Fruit fly (Drosophila melanogaster) whole organism, prepupa: ENCODE data around the gene Hf.

ENCODE experiments used
- Blimp-1 ChIP-seq: fragments of 200-800 bp; sonication (Bioruptor generic); optimal IDR thresholded peaks from 3 replicates; lab custom pipeline; 2017; ENCODE audit warnings: missing biosample characterization, missing genetic modification characterization, mild to moderate bottlenecking, moderate library complexity, missing genetic modification reagents
- CG10631 ChIP-seq: fragments of 200-800 bp; sonication (Bioruptor generic); optimal IDR thresholded peaks from 2 replicates; lab custom pipeline; 2016; ENCODE audit warnings: missing biosample characterization, missing genetic modification characterization
- CG11294 ChIP-seq: fragments of 200-800 bp; sonication (Bioruptor generic); IDR thresholded peaks from 2 replicates; pipeline ENCODE4 v1.3.6; 2022; ENCODE audit warnings: missing biosample characterization, missing genetic modification characterization
- CG11762 ChIP-seq: fragments of 200-800 bp; sonication (Bioruptor generic); optimal IDR thresholded peaks from 3 replicates; lab custom pipeline; 2016; ENCODE audit warnings: missing biosample characterization, missing genetic modification characterization; ENCODE audit not compliant: insufficient read depth
- CG31627 ChIP-seq: fragments of 200-800 bp; sonication (Bioruptor generic); optimal IDR thresholded peaks from 3 replicates; lab custom pipeline; 2016; ENCODE audit warnings: missing biosample characterization, missing genetic modification characterization
- CG32006 ChIP-seq: fragments of 200-800 bp; sonication (Bioruptor generic); optimal IDR thresholded peaks from 3 replicates; lab custom pipeline; 2017; ENCODE audit warnings: missing biosample characterization, mild to moderate bottlenecking, missing genetic modification characterization
- CG3919 ChIP-seq: fragments of 200-800 bp; sonication (Bioruptor generic); optimal IDR thresholded peaks from 3 replicates; lab custom pipeline; 2016; ENCODE audit warnings: missing biosample characterization, missing genetic modification characterization
- CG6854 ChIP-seq: fragments of 200-800 bp; sonication (Bioruptor generic); optimal IDR thresholded peaks from 2 replicates; lab custom pipeline; 2017; ENCODE audit warnings: missing biosample characterization, mild to moderate bottlenecking, missing genetic modification characterization
- CG8119 ChIP-seq: fragments of 200-800 bp; sonication (Bioruptor generic); IDR thresholded peaks from 3 replicates; pipeline ENCODE4 v1.3.6; 2022; ENCODE audit warnings: missing biosample characterization, missing genetic modification characterization
- CG8632 ChIP-seq: fragments of 200-800 bp; sonication (Bioruptor generic); optimal IDR thresholded peaks from 3 replicates; lab custom pipeline; 2016; ENCODE audit warnings: missing biosample characterization, missing genetic modification characterization
- CG9139 ChIP-seq: fragments of 200-800 bp; sonication (Bioruptor generic); optimal IDR thresholded peaks from 3 replicates; lab custom pipeline; 2017; ENCODE audit warnings: missing biosample characterization, mild to moderate bottlenecking, missing genetic modification characterization
- Eip78C ChIP-seq: fragments of 200-800 bp; sonication (Bioruptor generic); peaks from one replicate; lab custom pipeline; 2016; ENCODE audit warnings: missing biosample characterization, missing genetic modification characterization
- Eip93F ChIP-seq: fragments of 200-800 bp; sonication (Bioruptor generic); optimal IDR thresholded peaks from 2 replicates; lab custom pipeline; 2016; ENCODE audit warnings: missing biosample characterization, mild to moderate bottlenecking, missing genetic modification characterization
- Ets21C ChIP-seq: fragments of 200-800 bp; sonication (Bioruptor generic); optimal IDR thresholded peaks from 3 replicates; lab custom pipeline; 2016; ENCODE audit warnings: missing biosample characterization, missing genetic modification characterization
- Hr38 ChIP-seq: sonication (Bioruptor generic); optimal IDR thresholded peaks from 2 replicates; lab custom pipeline; 2016; ENCODE audit warnings: missing biosample characterization, missing genetic modification characterization
- Hr4 ChIP-seq: fragments of 200-800 bp; sonication (Bioruptor generic); optimal IDR thresholded peaks from 3 replicates; lab custom pipeline; 2016; ENCODE audit warnings: missing biosample characterization, missing genetic modification characterization
- Lpt ChIP-seq: fragments of 200-800 bp; sonication (Bioruptor generic); optimal IDR thresholded peaks from 3 replicates; lab custom pipeline; 2016; ENCODE audit warnings: missing biosample characterization, missing genetic modification characterization
- OdsH ChIP-seq: fragments of 200-800 bp; sonication (Bioruptor generic); optimal IDR thresholded peaks from 3 replicates; lab custom pipeline; 2016; ENCODE audit warnings: missing biosample characterization, missing genetic modification characterization
- acj6 ChIP-seq: fragments of 200-800 bp; sonication (Bioruptor generic); optimal IDR thresholded peaks from 3 replicates; lab custom pipeline; 2016; ENCODE audit warnings: missing biosample characterization, missing genetic modification characterization
- dsx ChIP-seq: fragments of 200-800 bp; optimal IDR thresholded peaks from 3 replicates; lab custom pipeline; 2019; ENCODE audit warnings: missing biosample characterization, mild to moderate bottlenecking, missing genetic modification characterization, moderate library complexity; ENCODE audit not compliant: poor library complexity, severe bottlenecking
- esn ChIP-seq: fragments of 200-800 bp; sonication (Bioruptor generic); optimal IDR thresholded peaks from 2 replicates; lab custom pipeline; 2016; ENCODE audit warnings: missing biosample characterization, mild to moderate bottlenecking, missing genetic modification characterization, moderate library complexity
- fd59A ChIP-seq: fragments of 200-800 bp; sonication (Bioruptor generic); optimal IDR thresholded peaks from 2 replicates; lab custom pipeline; 2017; ENCODE audit warnings: missing biosample characterization, mild to moderate bottlenecking, missing genetic modification characterization, missing genetic modification reagents
- fd85E ChIP-seq: fragments of 200-800 bp; sonication (Bioruptor generic); optimal IDR thresholded peaks from 3 replicates; lab custom pipeline; 2016; ENCODE audit warnings: missing biosample characterization, missing genetic modification characterization
- fkh ChIP-seq: fragments of 200-800 bp; sonication (Bioruptor generic); optimal IDR thresholded peaks from 3 replicates; lab custom pipeline; 2017; ENCODE audit warnings: missing biosample characterization, mild to moderate bottlenecking, missing genetic modification characterization, moderate library complexity
- pdm3 ChIP-seq: fragments of 200-800 bp; sonication (Bioruptor generic); optimal IDR thresholded peaks from 3 replicates; lab custom pipeline; 2016; ENCODE audit warnings: missing biosample characterization, missing genetic modification characterization
- salr ChIP-seq, 2 experiments: fragments of 200-800 bp; sonication (Bioruptor generic); optimal IDR thresholded peaks; 3 replicates each; lab custom pipeline; 2016 to 2018; ENCODE audit warnings: missing biosample characterization in 2 of 2, missing genetic modification characterization in 2 of 2, mild to moderate bottlenecking in 1 of 2
- ss ChIP-seq, 2 experiments: fragments of 200-800 bp; sonication (Bioruptor generic); optimal IDR thresholded peaks; 2 replicates in 1 of 2; 3 replicates in 1 of 2; lab custom pipeline; 2017 to 2018; ENCODE audit warnings: mild to moderate bottlenecking in 2 of 2, missing biosample characterization in 2 of 2, missing genetic modification characterization in 2 of 2, moderate library complexity in 1 of 2
- svp ChIP-seq: fragments of 200-800 bp; sonication (Bioruptor generic); peaks from one replicate; lab custom pipeline; 2016; ENCODE audit warnings: missing biosample characterization, missing genetic modification characterization
- topi ChIP-seq: fragments of 200-800 bp; sonication (Bioruptor generic); optimal IDR thresholded peaks from 3 replicates; lab custom pipeline; 2016; ENCODE audit warnings: missing biosample characterization, missing genetic modification characterization
- vri ChIP-seq: fragments of 200-800 bp; sonication (Bioruptor generic); optimal IDR thresholded peaks from 3 replicates; lab custom pipeline; 2016; ENCODE audit warnings: missing biosample characterization, mild to moderate bottlenecking, missing genetic modification characterization

Gene Hf

DNA sequence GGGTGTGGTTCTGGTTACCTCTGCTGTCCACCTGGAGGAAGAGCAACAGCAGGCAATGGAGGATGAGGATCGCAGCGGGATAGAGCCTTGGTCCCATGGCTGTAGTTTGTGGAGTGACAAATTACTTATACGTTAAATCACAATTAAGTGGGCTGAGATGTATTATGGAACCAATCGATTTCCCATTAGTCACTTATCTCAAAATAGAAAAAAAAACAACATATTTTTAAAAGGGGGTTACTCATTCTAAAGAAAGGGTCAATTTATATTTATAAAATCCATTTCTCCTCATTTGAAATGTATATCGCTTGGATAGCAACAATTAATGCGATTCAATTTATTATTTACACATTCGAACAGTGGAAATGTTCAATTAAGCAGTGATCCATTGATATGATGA, 6.6 kb downstream of the Hf start, which contains the start of gene CG34051:
Gene CG34051, minus strand, starts transcription at position 101 of the 400 bp plus-strand sequence.
- TF ChIP-seq CG9139: no peak
- no peak for TF ChIP-seq CG32006 (GFP tag; lab: Kevin White, UChicago)
- TF ChIP-seq fd59A (GFP tag; lab: Kevin White, UChicago): no peak
- no peak for TF ChIP-seq salr (GFP tag; optimal IDR thresholded peaks at IDR 0.05; lab: Kevin White, UChicago)
- no peak for TF ChIP-seq CG8119

DNA sequence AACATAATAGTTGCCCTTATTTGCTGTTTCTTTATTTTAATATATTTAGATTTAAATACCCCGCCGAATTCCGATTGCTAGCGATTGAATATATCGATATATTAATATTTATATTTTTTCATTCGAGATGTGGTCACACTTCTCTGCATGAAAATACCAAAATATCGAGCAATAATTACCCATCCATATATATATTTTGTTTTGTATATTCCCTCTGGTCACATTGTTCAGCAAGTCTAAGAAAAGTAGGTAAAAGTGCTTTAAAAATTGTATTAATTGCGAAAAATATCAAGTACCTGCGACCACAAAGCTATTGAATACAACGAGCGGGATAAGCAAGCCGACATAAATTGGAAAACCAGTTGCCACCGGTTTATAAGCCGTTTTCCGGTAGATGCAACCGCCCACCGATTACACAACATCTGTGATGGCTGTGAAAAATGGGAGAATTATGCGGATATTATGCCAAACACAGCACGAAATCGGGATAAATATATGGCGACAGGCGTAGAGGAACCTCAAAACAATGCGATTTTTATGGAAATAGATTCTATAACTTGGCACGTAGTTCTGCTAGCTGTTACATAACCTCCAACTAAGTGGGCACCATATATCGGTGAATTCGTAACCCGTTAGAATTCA, 8.8 kb downstream of the Hf start, which contains the start of gene COX4:
Gene COX4, plus strand, starts transcription at position 194 of the 642 bp plus-strand sequence.
- TF ChIP-seq Ets21C (GFP tag; lab: Kevin White, UChicago): no peak
- TF ChIP-seq CG6854 (GFP tag; lab: Kevin White, UChicago): peak; percentile 29
- TF ChIP-seq vri (GFP tag; lab: Kevin White, UChicago): peak; percentile 58
- TF ChIP-seq, all 60 proteins: peak for 2

DNA sequence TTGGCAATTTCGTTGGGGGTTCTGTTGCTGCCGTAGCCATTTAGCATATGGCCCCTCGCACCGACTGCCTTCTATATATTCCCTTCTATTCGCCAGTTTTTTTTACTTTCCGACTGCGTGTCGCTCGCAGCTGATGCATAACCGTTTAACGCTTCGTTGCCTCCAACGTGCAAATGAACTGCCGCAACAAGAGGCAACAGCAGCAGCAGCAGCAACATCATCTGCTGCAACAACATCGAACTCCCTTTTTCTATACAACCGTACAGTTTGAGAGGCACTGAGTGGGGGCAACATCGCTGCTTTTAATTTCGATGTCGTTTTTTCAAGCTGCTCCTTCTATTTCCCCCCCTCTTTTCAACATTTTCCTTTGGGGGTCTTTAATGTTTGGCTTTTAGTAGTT, 15.3 kb downstream of the Hf start:
- TF ChIP-seq CG11294 (GFP tag; lab: Robert Waterston, UW) (no peak), svp (GFP tag; lab: Kevin White, UChicago) (peak; percentile 24), ss (GFP tag; optimal IDR thresholded peaks at IDR 0.05; lab: Kevin White, UChicago) (peak in 1 of 2 experiments; percentile 35), CG3919 (peak; percentile 52), CG6854 (GFP tag; lab: Kevin White, UChicago) (no peak)

DNA sequence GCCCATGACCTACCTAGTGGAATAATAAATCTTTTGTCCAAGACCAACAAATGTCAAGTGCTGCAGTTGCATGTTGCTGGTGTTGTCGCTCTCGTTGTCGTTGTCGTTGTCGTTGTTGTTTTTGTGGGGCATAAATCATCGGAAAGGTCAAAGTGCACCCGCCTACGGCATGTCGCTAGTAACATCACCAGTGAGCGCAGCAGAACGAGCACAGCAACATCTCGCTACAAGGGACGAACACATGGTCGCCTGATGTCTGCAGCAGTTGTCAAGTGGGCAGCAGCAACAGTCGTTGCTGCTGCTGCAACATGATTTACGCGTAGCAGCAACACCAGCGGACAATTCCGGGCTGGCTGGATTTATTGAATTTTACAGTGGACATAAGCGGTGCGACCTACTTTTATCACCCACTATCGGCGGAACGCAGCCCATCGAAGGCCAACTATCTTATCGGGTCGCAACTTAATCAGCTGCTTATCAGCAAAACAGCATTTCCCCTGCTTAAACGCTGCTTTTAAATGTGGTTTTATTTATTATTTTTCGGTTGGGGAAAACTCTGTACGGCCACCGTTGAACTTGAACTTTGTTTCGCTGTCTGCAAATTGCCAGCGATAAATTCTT, 15.8 kb downstream of the Hf start:
- peak; percentile 3 for TF ChIP-seq CG3919
- no peak for TF ChIP-seq CG31627 (GFP tag; lab: Kevin White, UChicago)
- peak; percentile 39 for TF ChIP-seq Eip78C (GFP tag; lab: Kevin White, UChicago)

DNA sequence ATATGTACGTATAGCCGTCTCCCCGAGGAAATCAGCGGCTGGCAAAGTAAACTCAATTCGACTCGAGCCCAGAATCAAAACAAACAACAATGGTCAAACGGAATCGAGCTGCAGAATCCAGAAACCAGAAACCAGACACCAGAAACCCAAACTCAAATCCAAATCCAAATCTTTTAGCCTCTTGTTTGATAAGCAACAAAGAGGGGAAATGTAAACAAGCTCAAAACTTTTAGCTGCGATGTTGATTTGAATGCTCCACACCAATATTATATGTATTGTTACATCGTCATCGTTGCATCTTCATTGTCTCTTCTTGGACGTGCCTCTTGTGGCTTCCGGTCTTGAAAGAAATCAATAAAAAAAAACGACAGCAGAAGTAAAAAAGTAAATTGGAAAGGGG, 17.9 kb downstream of the Hf start:
- no peak for TF ChIP-seq Lpt
- no peak for TF ChIP-seq topi (GFP tag; lab: Kevin White, UChicago)
- no peak for TF ChIP-seq CG6854 (GFP tag; lab: Kevin White, UChicago)
- TF ChIP-seq fkh (GFP tag; lab: Kevin White, UChicago): peak; percentile 47
- peak; percentile 32 for TF ChIP-seq Eip78C (GFP tag; lab: Kevin White, UChicago)

DNA sequence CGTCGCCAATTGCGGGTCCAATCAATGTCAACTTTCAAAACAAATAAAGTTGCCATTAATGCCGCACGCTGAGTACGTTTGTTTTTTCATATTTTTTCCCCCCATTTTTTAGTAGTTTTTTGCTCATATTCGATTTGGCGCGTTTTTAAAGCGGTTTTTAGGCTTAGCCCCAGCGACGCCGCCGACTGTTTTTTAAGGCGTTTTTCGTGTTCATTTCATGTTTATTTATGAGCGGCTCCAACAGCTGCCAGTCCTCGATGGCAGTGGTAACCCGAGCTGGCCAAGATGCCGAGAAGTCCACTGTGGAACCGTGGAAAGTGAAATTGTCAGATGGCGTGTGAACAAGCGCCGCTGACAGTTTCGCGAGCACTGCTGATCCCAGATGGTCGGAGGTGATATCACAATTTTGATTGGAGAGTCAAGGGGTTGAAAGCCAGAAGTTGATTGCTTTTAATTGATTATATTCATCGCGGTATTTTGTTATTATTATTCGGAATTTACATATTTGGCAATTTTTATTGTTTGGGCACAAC, 19.4 kb downstream of the Hf start:
- TF ChIP-seq Blimp-1 (GFP tag; lab: Kevin White, UChicago): peak; percentile 53
- TF ChIP-seq CG11762 (GFP tag; lab: Kevin White, UChicago): no peak

DNA sequence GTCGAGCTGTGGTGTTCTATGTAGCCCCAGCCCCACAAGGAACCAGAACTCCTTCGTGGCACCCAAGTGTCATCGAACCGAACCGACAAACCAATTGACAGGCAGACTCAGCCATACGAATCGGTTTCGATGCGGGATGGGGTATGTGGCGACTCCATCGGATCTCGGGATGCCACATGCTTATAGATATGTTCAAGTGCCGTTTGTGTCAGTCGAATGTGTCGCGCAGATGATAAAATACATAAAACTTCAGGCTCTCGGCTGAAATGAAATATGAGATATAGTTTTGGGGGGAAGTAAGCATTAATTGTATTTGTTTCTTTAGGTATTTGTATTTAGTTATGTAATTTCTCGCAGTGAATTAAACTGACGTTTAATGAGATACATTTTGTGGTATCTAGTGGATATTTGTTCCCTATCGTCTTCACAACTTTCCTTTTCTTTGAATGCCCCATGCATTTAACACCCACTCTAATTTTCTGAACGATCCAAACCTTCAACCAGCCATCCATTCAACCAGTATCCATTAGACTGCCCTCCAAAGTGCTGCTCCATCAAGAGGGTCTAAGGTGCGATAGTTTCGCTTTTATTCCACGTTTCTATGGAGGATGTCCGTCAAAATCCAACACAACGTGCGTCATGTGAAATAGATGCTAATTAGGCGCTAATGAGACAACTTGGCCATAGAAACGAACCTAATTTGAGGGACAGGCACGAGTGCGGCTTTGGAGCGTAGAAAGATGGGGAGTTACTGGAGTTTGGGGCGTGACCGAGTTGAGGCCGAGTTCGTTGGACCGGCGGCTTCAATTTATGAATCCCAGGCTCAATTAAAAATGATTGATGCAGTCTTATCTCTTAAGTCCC, 22.9 kb downstream of the Hf start:
- TF ChIP-seq CG10631 (no peak), esn (GFP tag; lab: Kevin White, UChicago) (no peak), fd85E (GFP tag; lab: Kevin White, UChicago) (no peak), topi (GFP tag; lab: Kevin White, UChicago) (no peak), dsx (GFP tag; lab: Kevin White, UChicago) (no peak), OdsH (no peak), Eip93F (GFP tag; lab: Kevin White, UChicago) (no peak), fd59A (GFP tag; lab: Kevin White, UChicago) (no peak), CG6854 (GFP tag; lab: Kevin White, UChicago) (no peak), pdm3 (GFP tag; lab: Kevin White, UChicago) (no peak), CG3919 (no peak), acj6 (GFP tag; lab: Kevin White, UChicago) (no peak), CG8632 (GFP tag; lab: Kevin White, UChicago) (no peak), Hr4 (no peak), vri (GFP tag; lab: Kevin White, UChicago) (no peak), Hr38 (GFP tag; lab: Kevin White, UChicago) (no peak)
